Worm (Caenorhabditis elegans): ENCODE data around the gene F13H8.2.

- TF ChIP-seq unc-86 (tag; optimal IDR thresholded peaks at IDR 0.05) (no peak), npax-4 (tag; optimal IDR thresholded peaks at IDR 0.05) (no peak), rnt-1 (tag; optimal IDR thresholded peaks at IDR 0.05) (no peak), odd-2 (tag; optimal IDR thresholded peaks at IDR 0.05) (no peak), fkh-10 (GFP tag; optimal IDR thresholded peaks at IDR 0.05) (no peak), pat-9 (tag; optimal IDR thresholded peaks at IDR 0.05) (no peak), tbx-2 (tag; optimal IDR thresholded peaks at IDR 0.05) (no peak), ceh-45 (GFP tag; IDR thresholded peaks at IDR 0.05) (no peak), ceh-48 (tag; optimal IDR thresholded peaks at IDR 0.05) (no peak), nfya-1 (tag; optimal IDR thresholded peaks at IDR 0.05) (no peak), sox-4 (tag; optimal IDR thresholded peaks at IDR 0.05) (no peak), ama-1 (optimal IDR thresholded peaks at IDR 0.05) (no peak), dmd-4 (tag; optimal IDR thresholded peaks at IDR 0.05; ENCODE audit: borderline replicate concordance) (no peak), ceh-9 (tag; optimal IDR thresholded peaks at IDR 0.05) (no peak)
These were observed 24.1 kb upstream of the F13H8.2 start, which contains the start of gene lelo-1 for ce11 chrII:6246054-6246453.
